Worm (Caenorhabditis elegans): ENCODE results near the gene msp-33.

DNA sequence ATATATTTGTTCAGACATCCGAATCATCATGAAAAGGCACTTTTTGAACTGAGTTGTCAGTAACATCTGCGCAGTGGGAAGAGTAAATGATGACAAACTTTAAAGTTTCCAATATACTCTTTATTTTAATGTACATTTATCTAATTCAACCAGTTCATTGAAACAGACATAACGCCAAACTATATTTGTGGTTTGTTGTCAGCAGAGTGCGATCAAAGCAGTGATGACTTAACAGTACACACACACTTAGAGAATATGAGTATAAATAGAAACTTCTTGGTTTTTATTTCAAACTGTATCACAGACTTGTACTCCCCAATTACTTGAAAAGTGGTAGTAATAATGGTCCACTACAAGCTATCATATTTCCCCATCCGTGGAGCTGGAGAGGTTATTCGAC lies 9.1 kb downstream of the msp-33 start, which contains the start of gene gst-8:
- no peak for TF ChIP-seq alr-1 (tag; optimal IDR thresholded peaks at IDR 0.05; ENCODE audit: borderline replicate concordance)
- TF ChIP-seq pqm-1 (tag; optimal IDR thresholded peaks at IDR 0.05): no peak
- no peak for TF ChIP-seq nhr-237 (tag; optimal IDR thresholded peaks at IDR 0.05)
- no peak for TF ChIP-seq lin-14 (GFP tag; optimal IDR thresholded peaks at IDR 0.05)
- no peak for TF ChIP-seq ceh-82 (tag; optimal IDR thresholded peaks at IDR 0.05)
- no peak for TF ChIP-seq nhr-19 (GFP tag; conservative IDR thresholded peaks at IDR 0.05)
- no peak for TF ChIP-seq ama-1 (optimal IDR thresholded peaks at IDR 0.05)
- no peak for TF ChIP-seq fos-1 (tag; optimal IDR thresholded peaks at IDR 0.05)
- TF ChIP-seq nhr-71 (tag; optimal IDR thresholded peaks at IDR 0.05): no peak
- TF ChIP-seq xbp-1 (tag; optimal IDR thresholded peaks at IDR 0.05): no peak

Measured in whole organism, L1 larva.